Fruit fly (Drosophila melanogaster): Measurements from ENCODE around the gene mRpL11.
A peak's percentile ranks its signal among the peaks of the same experiment; 100 is the strongest.

Gene mRpL11

DNA sequence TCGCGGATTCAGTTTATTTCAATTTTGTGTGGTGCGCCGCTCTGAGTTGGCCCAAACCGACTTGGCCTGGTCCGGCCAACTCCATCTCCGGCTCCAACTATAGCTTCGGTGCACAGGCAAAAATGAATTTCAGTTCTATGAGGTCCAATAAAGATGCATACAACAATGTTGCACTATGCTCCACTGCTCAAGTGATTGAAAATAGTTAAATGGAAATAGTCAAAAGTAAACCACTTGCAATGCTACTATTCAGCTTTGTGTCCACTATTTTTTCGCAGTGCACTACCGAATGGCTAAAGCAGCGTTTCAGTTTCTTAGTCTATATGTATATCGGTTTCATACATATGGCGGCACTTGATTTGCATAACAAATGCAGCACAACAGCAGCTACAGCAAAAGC lies 35.4 kb upstream of the mRpL11 start (continued):
- TF ChIP-seq CG6254 (GFP tag; optimal IDR thresholded peaks at IDR 0.05), result peak; percentile 14
- TF ChIP-seq CG14667 (GFP tag; IDR thresholded peaks at IDR 0.05), result peak; percentile 70
- TF ChIP-seq CG17385 (GFP tag; optimal IDR thresholded peaks at IDR 0.05), result peak; percentile 55
- TF ChIP-seq Side (GFP tag; optimal IDR thresholded peaks at IDR 0.05), result peak; percentile 49
- TF ChIP-seq Gug (GFP tag; IDR thresholded peaks at IDR 0.05), result peak; percentile 54; the same call in 2 of the 4 replicates
- TF ChIP-seq seq (GFP tag; IDR thresholded peaks at IDR 0.05), result peak; percentile 72
- peak; percentile 58; the same call in 1 of the 3 replicates for TF ChIP-seq otp (GFP tag; IDR thresholded peaks at IDR 0.05)
- peak; percentile 85 for TF ChIP-seq lab (GFP tag; optimal IDR thresholded peaks at IDR 0.05)
- peak; percentile 54 for TF ChIP-seq tio (GFP tag; optimal IDR thresholded peaks at IDR 0.05)
- peak; percentile 82 for TF ChIP-seq dmrt99B (tag; optimal IDR thresholded peaks at IDR 0.05)
- no peak for TF ChIP-seq YL-1 (GFP tag; optimal IDR thresholded peaks at IDR 0.05)
- peak; percentile 33; the same call in 1 of the 2 replicates for TF ChIP-seq klu (GFP tag; IDR thresholded peaks at IDR 0.05)
- peak; percentile 71 for TF ChIP-seq Fer3 (tag; optimal IDR thresholded peaks at IDR 0.05)
- peak; percentile 56 for TF ChIP-seq E2f2 (GFP tag; IDR thresholded peaks at IDR 0.05)
- TF ChIP-seq CG13287 (GFP tag; IDR thresholded peaks at IDR 0.05; ENCODE audit: partially characterized antibody), result no peak
- TF ChIP-seq CG14441 (GFP tag; IDR thresholded peaks at IDR 0.05), result peak; percentile 90
- peak; percentile 44 for TF ChIP-seq Jarid2 (GFP tag; optimal IDR thresholded peaks at IDR 0.05)
- TF ChIP-seq CkIIα-i1 (GFP tag; IDR thresholded peaks at IDR 0.05), result no peak
- TF ChIP-seq sima (GFP tag; optimal IDR thresholded peaks at IDR 0.05), result no peak
- peak; percentile 55; the same call in 1 of the 2 replicates for TF ChIP-seq Oaz (GFP tag; IDR thresholded peaks at IDR 0.05)
- no peak for TF ChIP-seq mirr (GFP tag; optimal IDR thresholded peaks at IDR 0.05)
- TF ChIP-seq repo (GFP tag; optimal IDR thresholded peaks at IDR 0.05), result peak; percentile 56
- TF ChIP-seq al (GFP tag; IDR thresholded peaks at IDR 0.05), result peak; percentile 54; the same call in 1 of the 2 replicates
- peak; percentile 78 for TF ChIP-seq so (GFP tag; IDR thresholded peaks at IDR 0.05)
- peak; percentile 53 for TF ChIP-seq CG1233 (GFP tag; optimal IDR thresholded peaks at IDR 0.05)
- TF ChIP-seq Opbp (GFP tag; IDR thresholded peaks at IDR 0.05; ENCODE audit: partially characterized antibody), result no peak
- peak; percentile 42; the same call in 1 of the 2 replicates for TF ChIP-seq CG43689 (GFP tag; IDR thresholded peaks at IDR 0.05)
- TF ChIP-seq CG12219 (GFP tag; optimal IDR thresholded peaks at IDR 0.05), result peak; percentile 64
- peak; percentile 49 for TF ChIP-seq Abd-B (GFP tag; optimal IDR thresholded peaks at IDR 0.05)
- no peak for TF ChIP-seq chn (GFP tag; optimal IDR thresholded peaks at IDR 0.05)
- TF ChIP-seq az2 (GFP tag; optimal IDR thresholded peaks at IDR 0.05), result peak; percentile 60
- TF ChIP-seq wek (GFP tag; optimal IDR thresholded peaks at IDR 0.05), result peak; percentile 17
- TF ChIP-seq CG10654 (GFP tag; optimal IDR thresholded peaks at IDR 0.05), result peak; percentile 66
- TF ChIP-seq Drgx (GFP tag; IDR thresholded peaks at IDR 0.05), result peak; percentile 94
- TF ChIP-seq CG12299 (tag; optimal IDR thresholded peaks at IDR 0.05), result no peak
- peak; percentile 66 for TF ChIP-seq CG17328 (GFP tag; IDR thresholded peaks at IDR 0.05)
- peak; percentile 64; the same call in 1 of the 2 replicates for TF ChIP-seq CG32767 (GFP tag; IDR thresholded peaks at IDR 0.05)
- 0 out of 2 replicates have a peak, but pooled peaks have one; percentile 30 for TF ChIP-seq CG31224 (GFP tag; IDR thresholded peaks at IDR 0.05)
- TF ChIP-seq chif (GFP tag; optimal IDR thresholded peaks at IDR 0.05), result peak; percentile 59 to 70
- TF ChIP-seq Fer1 (GFP tag; optimal IDR thresholded peaks at IDR 0.05), result peak; percentile 78
- peak; percentile 72 for TF ChIP-seq Xbp1 (GFP tag; optimal IDR thresholded peaks at IDR 0.05)
- TF ChIP-seq CG12942 (GFP tag; optimal IDR thresholded peaks at IDR 0.05), result peak; percentile 10
- TF ChIP-seq dimm (GFP tag; IDR thresholded peaks at IDR 0.05), result peak; percentile 55
- TF ChIP-seq lmd (GFP tag; IDR thresholded peaks at IDR 0.05), result peak; percentile 67
- TF ChIP-seq Blimp-1 (GFP tag; optimal IDR thresholded peaks at IDR 0.05), result peak; percentile 58
- 0 out of 3 replicates have a peak, but pooled peaks have one; percentile 18 for TF ChIP-seq C15 (GFP tag; IDR thresholded peaks at IDR 0.05)
- TF ChIP-seq Taf1 (GFP tag; IDR thresholded peaks at IDR 0.05), result peak; percentile 33; the same call in 1 of the 2 replicates
- peak; percentile 77 for TF ChIP-seq CG6689 (GFP tag; IDR thresholded peaks at IDR 0.05)
- peak; percentile 8 for TF ChIP-seq Dek (tag; optimal IDR thresholded peaks at IDR 0.05)
- TF ChIP-seq insv (GFP tag; optimal IDR thresholded peaks at IDR 0.05), result no peak
- TF ChIP-seq CG10462 (GFP tag; optimal IDR thresholded peaks at IDR 0.05), result peak; percentile 11

Measured in whole organism, embryonic.